Worm (Caenorhabditis elegans): Measurements from ENCODE around the gene spp-2.

The spp-2 gene

ce11 chrX:7340394-7340793 lies 23.8 kb upstream of the spp-2 start (continued):
- TF ChIP-seq cebp-2 (GFP tag; IDR thresholded peaks at IDR 0.05) = no peak
- no peak for TF ChIP-seq egrh-3 (GFP tag; IDR thresholded peaks at IDR 0.05)
- peak; percentile 63 for TF ChIP-seq madf-6 (GFP tag; IDR thresholded peaks at IDR 0.05)
- TF ChIP-seq gei-17 (GFP tag; optimal IDR thresholded peaks at IDR 0.05) = no peak

ce11 chrX:7334302-7334724 lies 17.7 kb upstream of the spp-2 start, which contains the start of gene epg-7:
Gene epg-7 (plus strand): TSS chrX:7334714.
- TF ChIP-seq ztf-25 (GFP tag; IDR thresholded peaks at IDR 0.05) (0 out of 2 replicates have a peak, but pooled peaks have one; percentile 26), ceh-100 (GFP tag; IDR thresholded peaks at IDR 0.05) (no peak), athp-1 (tag; optimal IDR thresholded peaks at IDR 0.05) (peak; percentile 85), C06A6.2 (GFP tag; conservative IDR thresholded peaks at IDR 0.05) (peak; percentile 87), ztf-6 (GFP tag; IDR thresholded peaks at IDR 0.05) (peak; percentile 80; the same call in 1 of the 2 replicates), dox-1 (GFP tag; IDR thresholded peaks at IDR 0.05) (peak; percentile 91), pbrm-1 (GFP tag; IDR thresholded peaks at IDR 0.05) (peak; percentile 78), let-607 (tag; optimal IDR thresholded peaks at IDR 0.05) (peak; percentile 50 to 79), tlf-1 (GFP tag; optimal IDR thresholded peaks at IDR 0.05) (peak; percentile 62), ceh-79 (tag; optimal IDR thresholded peaks at IDR 0.05) (no peak), F57A8.1 (GFP tag; optimal IDR thresholded peaks at IDR 0.05) (no peak), madf-6 (GFP tag; IDR thresholded peaks at IDR 0.05) (no peak; the same call in 1 of the 2 replicates), egrh-3 (GFP tag; IDR thresholded peaks at IDR 0.05) (peak; percentile 47; the same call in 1 of the 2 replicates), nhr-120 (GFP tag; IDR thresholded peaks at IDR 0.05) (no peak), snpc-1.1 (tag; optimal IDR thresholded peaks at IDR 0.05; ENCODE audit: insufficient read depth) (no peak), him-1 (tag; optimal IDR thresholded peaks at IDR 0.05) (no peak), sea-2 (GFP tag; IDR thresholded peaks at IDR 0.05) (no peak), nfya-1 (tag; optimal IDR thresholded peaks at IDR 0.05; ENCODE audit: borderline replicate concordance, insufficient read depth) (no peak), lin-26 (GFP tag; IDR thresholded peaks at IDR 0.05) (no peak), die-1 (tag; optimal IDR thresholded peaks at IDR 0.05) (peak; percentile 35), B0336.3 (GFP tag; IDR thresholded peaks at IDR 0.05) (peak; percentile 88), rec-8 (tag; optimal IDR thresholded peaks at IDR 0.05) (no peak), pha-4 (tag; optimal IDR thresholded peaks at IDR 0.05) (peak; percentile 90), hlh-12 (tag; optimal IDR thresholded peaks at IDR 0.05) (no peak), C17E4.6 (GFP tag; IDR thresholded peaks at IDR 0.05) (no peak), mxl-1 (tag; optimal IDR thresholded peaks at IDR 0.05) (no peak), xnd-1 (tag; optimal IDR thresholded peaks at IDR 0.05) (no peak), lin-40 (tag; optimal IDR thresholded peaks at IDR 0.05) (peak; percentile 96), nfya-2 (GFP tag; IDR thresholded peaks at IDR 0.05) (no peak), tbx-9 (tag; optimal IDR thresholded peaks at IDR 0.05; ENCODE audit: borderline replicate concordance) (no peak), ZK185.1 (tag; optimal IDR thresholded peaks at IDR 0.05; ENCODE audit: poor library complexity, severe bottlenecking) (peak; percentile 74), bed-1 (GFP tag; IDR thresholded peaks at IDR 0.05) (no peak), mel-28 (tag; optimal IDR thresholded peaks at IDR 0.05; ENCODE audit: borderline replicate concordance) (no peak), atf-7 (tag; optimal IDR thresholded peaks at IDR 0.05) (peak; percentile 83), ccch-3 (GFP tag; optimal IDR thresholded peaks at IDR 0.05) (no peak), let-526 (GFP tag; IDR thresholded peaks at IDR 0.05) (peak; percentile 88), mcd-1 (GFP tag; IDR thresholded peaks at IDR 0.05) (peak; percentile 81), ztf-18 (tag; optimal IDR thresholded peaks at IDR 0.05) (peak; percentile 57), aptf-2 (GFP tag; conservative IDR thresholded peaks at IDR 0.05) (no peak; the same call in 1 of the 2 replicates), ztf-3 (GFP tag; optimal IDR thresholded peaks at IDR 0.05) (peak; percentile 45), tbp1 (GFP tag; optimal IDR thresholded peaks at IDR 0.05) (peak; percentile 66), snpc-3.4 (tag; optimal IDR thresholded peaks at IDR 0.05) (peak; percentile 2), F10E7.11 (tag; optimal IDR thresholded peaks at IDR 0.05) (no peak), ceh-58 (GFP tag; IDR thresholded peaks at IDR 0.05) (no peak)
